In the genomic region with DNA sequence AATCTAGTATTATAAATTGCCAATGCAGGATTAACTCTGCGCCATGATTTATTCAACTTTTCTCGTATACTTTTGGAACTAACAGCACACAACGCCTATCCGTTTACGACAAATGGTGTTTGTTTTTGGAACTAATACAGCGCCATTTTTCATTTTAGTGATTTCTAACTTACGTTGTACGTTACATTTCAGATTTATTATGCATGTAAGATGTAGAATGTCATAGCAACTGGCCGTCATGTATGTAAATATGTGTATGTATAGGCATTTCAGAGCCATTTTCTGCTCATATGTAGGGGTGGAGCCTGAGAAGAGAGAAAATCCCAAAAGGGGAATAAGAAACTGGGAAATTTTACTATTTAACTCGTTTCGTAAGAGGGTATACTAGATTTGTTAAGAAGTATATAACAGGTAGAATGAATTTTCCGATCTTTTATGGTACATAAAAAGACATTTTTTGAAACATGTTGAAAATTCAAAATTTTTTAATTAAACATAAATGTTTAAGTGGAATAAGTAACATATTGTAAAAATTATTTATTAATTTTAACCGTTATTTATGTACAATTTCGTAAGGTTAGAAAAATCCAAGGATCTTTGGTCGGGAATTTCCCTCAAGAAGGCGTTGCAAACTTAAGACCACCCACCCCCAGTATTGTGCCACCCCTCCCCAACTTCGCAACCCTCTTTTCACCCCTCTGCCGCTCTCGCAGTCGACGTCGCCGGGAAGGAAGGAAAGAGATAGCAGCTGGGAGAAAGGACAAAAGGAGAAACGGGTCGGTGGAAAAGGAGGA, we compare ENCODE assay signal across 1 fruit fly cellular context.
TF ChIP-seq lines count a peak whose summit lies in the region.

No protein-coding gene starts in this region.

TF ChIP-seq in whole organism, embryonic, 481 proteins besides CTCF, POLR2A, EP300 and RAD21 (continued from another document):
- peak; percentile 52; the same call in 1 of the 2 replicates for TF ChIP-seq slbo (GFP tag; IDR thresholded peaks at IDR 0.05; lab: Robert Waterston, UW)
- peak; percentile 42 for TF ChIP-seq ewg (GFP tag; optimal IDR thresholded peaks at IDR 0.05; lab: Kevin White, UChicago)
- TF ChIP-seq gro (GFP tag; optimal IDR thresholded peaks at IDR 0.05; lab: Kevin White, UChicago) = peak; percentile 14
- peak; percentile 90 for TF ChIP-seq Adf1 (GFP tag; IDR thresholded peaks at IDR 0.05; lab: Robert Waterston, UW)
- no peak for TF ChIP-seq CG33557 (GFP tag; optimal IDR thresholded peaks at IDR 0.05; lab: Kevin White, UChicago)
- peak; percentile 73 for TF ChIP-seq CG1832 (GFP tag; optimal IDR thresholded peaks at IDR 0.05; lab: Kevin White, UChicago)
- TF ChIP-seq Dll (GFP tag; IDR thresholded peaks at IDR 0.05; lab: Robert Waterston, UW; ENCODE audit: partially characterized antibody) = no peak
- TF ChIP-seq yki (optimal IDR thresholded peaks at IDR 0.05; lab: Kevin White, UChicago) = peak; percentile 32
- TF ChIP-seq CG15011 (GFP tag; optimal IDR thresholded peaks at IDR 0.05; lab: Kevin White, UChicago) = no peak
- no peak for TF ChIP-seq zen2 (GFP tag; IDR thresholded peaks at IDR 0.05; lab: Robert Waterston, UW; ENCODE audit: partially characterized antibody)
- peak; percentile 6 for TF ChIP-seq CHES-1-like (GFP tag; optimal IDR thresholded peaks at IDR 0.05; lab: Kevin White, UChicago)
- TF ChIP-seq CG12236 (GFP tag; optimal IDR thresholded peaks at IDR 0.05; lab: Kevin White, UChicago) = peak; percentile 18
- TF ChIP-seq CG6654 (GFP tag; optimal IDR thresholded peaks at IDR 0.05; lab: Kevin White, UChicago) = no peak
- TF ChIP-seq Sry-δ (GFP tag; optimal IDR thresholded peaks at IDR 0.05; lab: Kevin White, UChicago) = peak; percentile 50
- no peak; the same call in 1 of the 2 replicates for TF ChIP-seq tna (GFP tag; IDR thresholded peaks at IDR 0.05; lab: Robert Waterston, UW; ENCODE audit: partially characterized antibody)
- TF ChIP-seq lbe (GFP tag; optimal IDR thresholded peaks at IDR 0.05; lab: Kevin White, UChicago) = peak; percentile 34
- peak; percentile 31; the same call in 1 of the 3 replicates for TF ChIP-seq B-H1 (GFP tag; IDR thresholded peaks at IDR 0.05; lab: Robert Waterston, UW)
- peak; percentile 80 for TF ChIP-seq Hsf (GFP tag; optimal IDR thresholded peaks at IDR 0.05; lab: Kevin White, UChicago)
- TF ChIP-seq Lhr (GFP tag; optimal IDR thresholded peaks at IDR 0.05; lab: Kevin White, UChicago) = peak; percentile 80
- no peak for TF ChIP-seq fru (optimal IDR thresholded peaks at IDR 0.05; lab: Kevin White, UChicago)
- peak; percentile 47 for TF ChIP-seq CG15601 (tag; optimal IDR thresholded peaks at IDR 0.05; lab: Kevin White, UChicago)
- no peak for TF ChIP-seq CG2129 (GFP tag; IDR thresholded peaks at IDR 0.05; lab: Robert Waterston, UW; ENCODE audit: partially characterized antibody)
- TF ChIP-seq otp (GFP tag; IDR thresholded peaks at IDR 0.05; lab: Robert Waterston, UW) = no peak
- TF ChIP-seq CG3281 (GFP tag; optimal IDR thresholded peaks at IDR 0.05; lab: Kevin White, UChicago) = no peak
- peak; percentile 18; the same call in 1 of the 2 replicates for TF ChIP-seq CG10366 (GFP tag; IDR thresholded peaks at IDR 0.05; lab: Robert Waterston, UW)
- TF ChIP-seq CG4854 (GFP tag; optimal IDR thresholded peaks at IDR 0.05; lab: Kevin White, UChicago) = peak; percentile 67
- TF ChIP-seq Fer3 (tag; optimal IDR thresholded peaks at IDR 0.05; lab: Kevin White, UChicago) = peak; percentile 27
- no peak for TF ChIP-seq emc (GFP tag; optimal IDR thresholded peaks at IDR 0.05; lab: Kevin White, UChicago)
- TF ChIP-seq CG1647 (GFP tag; optimal IDR thresholded peaks at IDR 0.05; lab: Kevin White, UChicago) = peak; percentile 66
- TF ChIP-seq cg (GFP tag; optimal IDR thresholded peaks at IDR 0.05; lab: Kevin White, UChicago) = peak; percentile 50
- no peak for TF ChIP-seq Poxn (GFP tag; IDR thresholded peaks at IDR 0.05; lab: Robert Waterston, UW)
- peak; percentile 51 for TF ChIP-seq CG4820 (GFP tag; optimal IDR thresholded peaks at IDR 0.05; lab: Kevin White, UChicago)
- no peak for TF ChIP-seq tll (GFP tag; optimal IDR thresholded peaks at IDR 0.05; lab: Kevin White, UChicago)
- peak; percentile 15; the same call in 1 of the 2 replicates for TF ChIP-seq HLH3B (GFP tag; IDR thresholded peaks at IDR 0.05; lab: Robert Waterston, UW)
- peak; percentile 84; the same call in 2 of the 3 replicates for TF ChIP-seq ci (GFP tag; IDR thresholded peaks at IDR 0.05; lab: Robert Waterston, UW)
- TF ChIP-seq Mes4 (GFP tag; optimal IDR thresholded peaks at IDR 0.05; lab: Kevin White, UChicago) = peak; percentile 50
- TF ChIP-seq Ets65A (GFP tag; lab: Kevin White, UChicago) = peak; percentile 93
- no peak for TF ChIP-seq CG2202 (tag; optimal IDR thresholded peaks at IDR 0.05; lab: Kevin White, UChicago)
- TF ChIP-seq row (GFP tag; IDR thresholded peaks at IDR 0.05; lab: Robert Waterston, UW) = peak; percentile 72; the same call in 2 of the 3 replicates
- TF ChIP-seq CG1792 (GFP tag; optimal IDR thresholded peaks at IDR 0.05; lab: Kevin White, UChicago) = peak; percentile 54
- TF ChIP-seq ind (GFP tag; optimal IDR thresholded peaks at IDR 0.05; lab: Kevin White, UChicago) = peak; percentile 61
- no peak for TF ChIP-seq CG10209 (GFP tag; optimal IDR thresholded peaks at IDR 0.05; lab: Kevin White, UChicago)
- TF ChIP-seq kah (GFP tag; optimal IDR thresholded peaks at IDR 0.05; lab: Kevin White, UChicago) = no peak
- TF ChIP-seq Camta (GFP tag; optimal IDR thresholded peaks at IDR 0.05; lab: Kevin White, UChicago) = peak; percentile 16
- TF ChIP-seq CG8765 (GFP tag; IDR thresholded peaks at IDR 0.05; lab: Robert Waterston, UW) = no peak
- peak; percentile 68 for TF ChIP-seq vvl (GFP tag; IDR thresholded peaks at IDR 0.05; lab: Robert Waterston, UW)
- peak; percentile 0 for TF ChIP-seq CG31388 (GFP tag; optimal IDR thresholded peaks at IDR 0.05; lab: Kevin White, UChicago)
- no peak for TF ChIP-seq CG4360 (GFP tag; IDR thresholded peaks at IDR 0.05; lab: Robert Waterston, UW)
- peak; percentile 67 for TF ChIP-seq CG32772 (GFP tag; IDR thresholded peaks at IDR 0.05; lab: Robert Waterston, UW)
- TF ChIP-seq bowl (GFP tag; IDR thresholded peaks at IDR 0.05; lab: Robert Waterston, UW) = no peak
- TF ChIP-seq ac (GFP tag; optimal IDR thresholded peaks at IDR 0.05; lab: Kevin White, UChicago) = no peak
- TF ChIP-seq Hmr (GFP tag; optimal IDR thresholded peaks at IDR 0.05; lab: Kevin White, UChicago) = peak; percentile 64
- TF ChIP-seq nerfin-1 (tag; optimal IDR thresholded peaks at IDR 0.05; lab: Kevin White, UChicago) = peak; percentile 100
- no peak for TF ChIP-seq Tbp (GFP tag; optimal IDR thresholded peaks at IDR 0.05; lab: Kevin White, UChicago)
- no peak for TF ChIP-seq CG9437 (GFP tag; optimal IDR thresholded peaks at IDR 0.05; lab: Kevin White, UChicago)
- TF ChIP-seq CG3065 (GFP tag; optimal IDR thresholded peaks at IDR 0.05; lab: Kevin White, UChicago) = no peak
- peak; percentile 75 for TF ChIP-seq B-H2 (GFP tag; optimal IDR thresholded peaks at IDR 0.05; lab: Kevin White, UChicago)
- no peak for TF ChIP-seq CG17612 (GFP tag; IDR thresholded peaks at IDR 0.05; lab: Robert Waterston, UW)
- TF ChIP-seq hth (optimal IDR thresholded peaks at IDR 0.05; lab: Kevin White, UChicago) = no peak
- TF ChIP-seq Elba2 (GFP tag; optimal IDR thresholded peaks at IDR 0.05; lab: Kevin White, UChicago) = peak; percentile 34
- TF ChIP-seq Side (GFP tag; optimal IDR thresholded peaks at IDR 0.05; lab: Kevin White, UChicago) = peak; percentile 76
- TF ChIP-seq CG30431 (GFP tag; optimal IDR thresholded peaks at IDR 0.05; lab: Kevin White, UChicago) = no peak
- peak; percentile 36; the same call in 1 of the 2 replicates for TF ChIP-seq Dip2 (GFP tag; IDR thresholded peaks at IDR 0.05; lab: Robert Waterston, UW)
- TF ChIP-seq CG4282 (GFP tag; optimal IDR thresholded peaks at IDR 0.05; lab: Kevin White, UChicago) = no peak
- peak; percentile 47 for TF ChIP-seq CG11504 (tag; optimal IDR thresholded peaks at IDR 0.05; lab: Kevin White, UChicago)
- TF ChIP-seq CG4404 (GFP tag; IDR thresholded peaks at IDR 0.05; lab: Robert Waterston, UW) = no peak
- TF ChIP-seq TFAM (GFP tag; optimal IDR thresholded peaks at IDR 0.05; lab: Kevin White, UChicago) = no peak
- no peak for TF ChIP-seq odd (GFP tag; optimal IDR thresholded peaks at IDR 0.05; lab: Kevin White, UChicago)
- no peak for TF ChIP-seq Dref (GFP tag; IDR thresholded peaks at IDR 0.05; lab: Robert Waterston, UW)
- peak; percentile 61 for TF ChIP-seq CG3995 (GFP tag; optimal IDR thresholded peaks at IDR 0.05; lab: Kevin White, UChicago)
- TF ChIP-seq CG7786 (GFP tag; optimal IDR thresholded peaks at IDR 0.05; lab: Kevin White, UChicago) = no peak
- no peak for TF ChIP-seq h (optimal IDR thresholded peaks at IDR 0.05; lab: Kevin White, UChicago)
- TF ChIP-seq CG34422 (GFP tag; IDR thresholded peaks at IDR 0.05; lab: Robert Waterston, UW) = peak; percentile 73
- peak; percentile 18 for TF ChIP-seq gcm2 (GFP tag; optimal IDR thresholded peaks at IDR 0.05; lab: Kevin White, UChicago)
- TF ChIP-seq unc-4 (GFP tag; IDR thresholded peaks at IDR 0.05; lab: Robert Waterston, UW; ENCODE audit: partially characterized antibody) = peak; percentile 43; the same call in 1 of the 2 replicates
- TF ChIP-seq CG13624 (GFP tag; optimal IDR thresholded peaks at IDR 0.05; lab: Kevin White, UChicago) = peak; percentile 70
TF ChIP-seq in whole organism, embryonic: peak in this region for 241.
